Fruit fly (Drosophila melanogaster): ENCODE data around the gene CG10466.
A peak's percentile ranks its signal among the peaks of the same experiment; 100 is the strongest.

- peak; percentile 51 for TF ChIP-seq EcR (GFP tag; optimal IDR thresholded peaks at IDR 0.05)
- TF ChIP-seq CG10348 (GFP tag; IDR thresholded peaks at IDR 0.05) = no peak
- TF ChIP-seq CG32121 (GFP tag; IDR thresholded peaks at IDR 0.05) = no peak
- peak; percentile 30 for TF ChIP-seq CG17806 (tag; optimal IDR thresholded peaks at IDR 0.05)
- peak; percentile 85 for TF ChIP-seq CG8159 (tag; optimal IDR thresholded peaks at IDR 0.05)
- peak; percentile 57 for TF ChIP-seq CG34367 (tag; optimal IDR thresholded peaks at IDR 0.05)
- peak; percentile 49; the same call in 1 of the 3 replicates for TF ChIP-seq fd96Ca (GFP tag; IDR thresholded peaks at IDR 0.05)
- TF ChIP-seq CG13204 (GFP tag; optimal IDR thresholded peaks at IDR 0.05) = peak; percentile 51
Measured at dm6 chr2L:19763773-19764580, 27.9 kb upstream of the CG10466 start, which contains the start of gene fbp.

All from whole organism, pupa.